Fruit fly (Drosophila melanogaster): ENCODE data around the gene Acsf3.

- TF ChIP-seq Dad (GFP tag; optimal IDR thresholded peaks at IDR 0.05) (no peak), Max (GFP tag; optimal IDR thresholded peaks at IDR 0.05) (peak; percentile 82), ro (GFP tag; IDR thresholded peaks at IDR 0.05) (peak; percentile 73; the same call in 1 of the 2 replicates), CG1024 (GFP tag; IDR thresholded peaks at IDR 0.05) (peak; percentile 50), Hr78 (GFP tag; optimal IDR thresholded peaks at IDR 0.05) (peak in 1 of 2 experiments; percentile 92), GATAe (GFP tag; conservative IDR thresholded peaks at IDR 0.05) (0 out of 2 replicates have a peak, but pooled peaks have one; percentile 12), bigmax (GFP tag; optimal IDR thresholded peaks at IDR 0.05) (no peak)
These were observed 34.8 kb upstream of the Acsf3 start for dm6 chrX:7293874-7294559.
